Worm (Caenorhabditis elegans) whole organism, L4 larva: Measurements from ENCODE around the gene ZK632.4.

Experiments
- ceh-82 ChIP-seq: sonication (generic microtip); optimal IDR thresholded peaks from 2 replicates; lab custom pipeline; 2017; ENCODE audit warnings: missing biosample characterization, missing genetic modification characterization
- nhr-48 ChIP-seq: sonication (generic microtip); optimal IDR thresholded peaks from 2 replicates; lab custom pipeline; 2016; ENCODE audit warnings: mild to moderate bottlenecking, missing genetic modification characterization, missing compliant biosample characterization
- saeg-2 ChIP-seq: fragments of 200-800 bp; sonication (Bioruptor generic); IDR thresholded peaks from 2 replicates; pipeline ENCODE4 v1.3.6; 2022; ENCODE audit warnings: missing genetic modification reagents, missing genetic modification characterization, missing compliant biosample characterization
- skn-1 ChIP-seq: fragments of 150-350 bp; optimal IDR thresholded peaks from 2 replicates; lab custom pipeline; 2014; ENCODE audit warnings: missing biosample characterization, missing genetic modification characterization
- zag-1 ChIP-seq: fragments of 150-350 bp; optimal IDR thresholded peaks from 2 replicates; lab custom pipeline; 2014; ENCODE audit warnings: missing biosample characterization, missing genetic modification characterization
- ztf-11 ChIP-seq: fragments of 150-350 bp; optimal IDR thresholded peaks from 2 replicates; lab custom pipeline; 2014; ENCODE audit warnings: missing biosample characterization, missing genetic modification characterization

- TF ChIP-seq ceh-82 (tag; lab: Kevin White, UChicago) (no peak), skn-1 (tag; lab: Kevin White, UChicago) (no peak), saeg-2 (no peak), nhr-48 (tag; lab: Kevin White, UChicago) (no peak), zag-1 (tag; lab: Kevin White, UChicago) (no peak), ztf-11 (tag; lab: Kevin White, UChicago) (no peak)
These were observed 38.8 kb upstream of the ZK632.4 start, which contains the start of gene K11H3.2 for ce11 chrIII:9846093-9846492.
